Worm (Caenorhabditis elegans) whole organism, L1 larva: ENCODE results near the gene C34C12.6.
A peak's percentile ranks its signal among the peaks of the same experiment; 100 is the strongest.

Experiments used
- C04F5.9 ChIP-seq: sonication (generic microtip); optimal IDR thresholded peaks from 2 replicates; lab custom pipeline; 2016; ENCODE audit warnings: missing genetic modification characterization, missing compliant biosample characterization
- C16A3.4 ChIP-seq: fragments of 150-350 bp; optimal IDR thresholded peaks from 2 replicates; lab custom pipeline; 2014; ENCODE audit warnings: missing biosample characterization, missing genetic modification characterization
- Y116A8C.19 ChIP-seq: sonication (generic microtip); optimal IDR thresholded peaks from 2 replicates; lab custom pipeline; 2016; ENCODE audit warnings: missing compliant biosample characterization, missing genetic modification characterization, borderline replicate concordance
- aly-2 ChIP-seq: fragments of 150-350 bp; optimal IDR thresholded peaks from 2 replicates; lab custom pipeline; 2014; ENCODE audit warnings: missing biosample characterization, missing genetic modification characterization
- ama-1 ChIP-seq: fragments of 150-350 bp; optimal IDR thresholded peaks from 2 replicates; lab custom pipeline; 2014
- blmp-1 ChIP-seq: fragments of 150-350 bp; optimal IDR thresholded peaks from 2 replicates; lab custom pipeline; 2014; ENCODE audit warnings: missing biosample characterization, missing genetic modification characterization
- ceh-63 ChIP-seq: fragments of 200-800 bp; sonication (Bioruptor generic); optimal IDR thresholded peaks from 2 replicates; lab custom pipeline; 2018; ENCODE audit warnings: mild to moderate bottlenecking, missing genetic modification characterization, missing compliant biosample characterization
- ceh-88 ChIP-seq: fragments of 200-800 bp; sonication (Bioruptor generic); IDR thresholded peaks from 2 replicates; pipeline ENCODE4 v1.3.6; 2022; ENCODE audit warnings: missing genetic modification characterization, missing compliant biosample characterization
- ceh-90 ChIP-seq: sonication (generic microtip); optimal IDR thresholded peaks from 2 replicates; lab custom pipeline; 2016; ENCODE audit warnings: missing genetic modification characterization, missing compliant biosample characterization
- ces-1 ChIP-seq: fragments of 150-350 bp; optimal IDR thresholded peaks from 2 replicates; lab custom pipeline; 2014; ENCODE audit warnings: missing biosample characterization, missing genetic modification reagents, missing genetic modification characterization
- dpl-1 ChIP-seq, 3 experiments: fragments of 150-350 bp in 2 of 3; sonication (generic microtip) in 1 of 3; optimal IDR thresholded peaks; 2 replicates each; lab custom pipeline; 2014 to 2017; ENCODE audit warnings: missing biosample characterization in 3 of 3, missing genetic modification characterization in 3 of 3, missing genetic modification reagents in 3 of 3
- efl-1 ChIP-seq, 4 experiments: fragments of 150-350 bp; optimal IDR thresholded peaks in 3 of 4; peaks in 1 of 4; 1 replicate in 1 of 4; 2 replicates in 3 of 4; lab custom pipeline; 2014; ENCODE audit warnings: missing biosample characterization in 2 of 4, missing genetic modification characterization in 2 of 4, missing genetic modification reagents in 2 of 4
- efl-3 ChIP-seq: fragments of 200-800 bp; sonication (Bioruptor generic); optimal IDR thresholded peaks from 2 replicates; lab custom pipeline; 2018; ENCODE audit warnings: mild to moderate bottlenecking, missing genetic modification characterization, missing compliant biosample characterization
- egl-27 ChIP-seq, 2 experiments: fragments of 150-350 bp in 1 of 2; sonication (generic microtip); optimal IDR thresholded peaks; 3 replicates each; lab custom pipeline; 2017 to 2018; ENCODE audit warnings: missing biosample characterization in 2 of 2, missing genetic modification characterization in 2 of 2, missing genetic modification reagents in 2 of 2
- elt-2 ChIP-seq: sonication (generic microtip); optimal IDR thresholded peaks from 2 replicates; lab custom pipeline; 2016; ENCODE audit warnings: missing genetic modification characterization, mild to moderate bottlenecking, inconsistent platforms, missing compliant biosample characterization, missing genetic modification reagents
- ets-5 ChIP-seq: fragments of 200-800 bp; sonication (Bioruptor generic); IDR thresholded peaks from 2 replicates; pipeline ENCODE4 v1.3.6; 2022; ENCODE audit warnings: missing genetic modification characterization, missing compliant biosample characterization
- fkh-10 ChIP-seq: sonication (generic microtip); optimal IDR thresholded peaks from 2 replicates; lab custom pipeline; 2017; ENCODE audit warnings: missing biosample characterization, missing genetic modification reagents, missing genetic modification characterization
- fos-1 ChIP-seq: fragments of 150-350 bp; optimal IDR thresholded peaks from 2 replicates; lab custom pipeline; 2014; ENCODE audit warnings: missing biosample characterization, missing genetic modification characterization
- grh-1 ChIP-seq: fragments of 200-800 bp; sonication (Bioruptor generic); IDR thresholded peaks from 2 replicates; pipeline ENCODE4 v1.3.6; 2022; ENCODE audit warnings: missing genetic modification reagents, missing genetic modification characterization, missing compliant biosample characterization
- hlh-17 ChIP-seq: fragments of 200-800 bp; sonication (Bioruptor generic); optimal IDR thresholded peaks from 2 replicates; lab custom pipeline; 2018; ENCODE audit warnings: missing genetic modification characterization, mild to moderate bottlenecking, missing compliant biosample characterization, moderate library complexity, borderline replicate concordance
- hlh-4 ChIP-seq: sonication (generic microtip); optimal IDR thresholded peaks from 2 replicates; lab custom pipeline; 2016; ENCODE audit warnings: mild to moderate bottlenecking, missing genetic modification characterization, missing compliant biosample characterization
- hpl-2 ChIP-seq: fragments of 150-350 bp; optimal IDR thresholded peaks from 2 replicates; lab custom pipeline; 2014; ENCODE audit warnings: missing biosample characterization, missing genetic modification reagents, missing genetic modification characterization
- irx-1 ChIP-seq: sonication (generic microtip); optimal IDR thresholded peaks from 2 replicates; lab custom pipeline; 2016; ENCODE audit warnings: missing genetic modification characterization, missing compliant biosample characterization
- jun-1 ChIP-seq: fragments of 150-350 bp; optimal IDR thresholded peaks from 2 replicates; lab custom pipeline; 2014; ENCODE audit warnings: missing biosample characterization, missing genetic modification reagents, missing genetic modification characterization
- lin-13 ChIP-seq: fragments of 150-350 bp; optimal IDR thresholded peaks from 2 replicates; lab custom pipeline; 2014; ENCODE audit warnings: missing biosample characterization, missing genetic modification reagents, missing genetic modification characterization
- lin-15B ChIP-seq: fragments of 150-350 bp; sonication (generic microtip); optimal IDR thresholded peaks from 3 replicates; lab custom pipeline; 2014; ENCODE audit warnings: missing biosample characterization, missing genetic modification characterization
- lir-3 ChIP-seq: sonication (generic microtip); optimal IDR thresholded peaks from 2 replicates; lab custom pipeline; 2016; ENCODE audit warnings: mild to moderate bottlenecking, missing genetic modification characterization, moderate library complexity, missing compliant biosample characterization; ENCODE audit not compliant: poor library complexity
- lsy-2 ChIP-seq, 2 experiments: fragments of 150-350 bp; optimal IDR thresholded peaks; 2 replicates each; lab custom pipeline; 2014; ENCODE audit warnings: missing biosample characterization in 2 of 2, missing genetic modification characterization in 2 of 2
- mab-9 ChIP-seq: fragments of 200-800 bp; sonication (Bioruptor generic); IDR thresholded peaks from 2 replicates; pipeline ENCODE4 v1.3.6; 2022; ENCODE audit warnings: missing genetic modification reagents, missing genetic modification characterization, missing compliant biosample characterization
- mdl-1 ChIP-seq, 2 experiments: fragments of 150-350 bp; optimal IDR thresholded peaks; 2 replicates each; lab custom pipeline; 2014 to 2017; ENCODE audit warnings: missing biosample characterization in 2 of 2, missing genetic modification characterization in 2 of 2, inconsistent platforms in 1 of 2
- mef-2 ChIP-seq: fragments of 150-350 bp; optimal IDR thresholded peaks from 2 replicates; lab custom pipeline; 2014; ENCODE audit warnings: missing biosample characterization, missing genetic modification characterization
- mep-1 ChIP-seq: fragments of 150-350 bp; optimal IDR thresholded peaks from 2 replicates; lab custom pipeline; 2014; ENCODE audit warnings: missing biosample characterization, missing genetic modification characterization
- nhr-19 ChIP-seq: fragments of 200-800 bp; sonication (Bioruptor generic); conservative IDR thresholded peaks from 2 replicates; pipeline ENCODE4 v1.3.6; 2022; ENCODE audit warnings: missing genetic modification characterization, missing compliant biosample characterization
- nhr-237 ChIP-seq: fragments of 150-350 bp; optimal IDR thresholded peaks from 2 replicates; lab custom pipeline; 2014; ENCODE audit warnings: missing biosample characterization, missing genetic modification characterization
- nhr-71 ChIP-seq: sonication (generic microtip); optimal IDR thresholded peaks from 2 replicates; lab custom pipeline; 2016; ENCODE audit warnings: mild to moderate bottlenecking, missing genetic modification characterization, moderate library complexity, missing compliant biosample characterization
- nhr-85 ChIP-seq: sonication (generic microtip); peaks from one replicate; lab custom pipeline; 2016; ENCODE audit warnings: missing genetic modification characterization, inconsistent platforms, missing compliant biosample characterization
- nhr-90 ChIP-seq: sonication (generic microtip); optimal IDR thresholded peaks from 2 replicates; lab custom pipeline; 2016; ENCODE audit warnings: mild to moderate bottlenecking, missing genetic modification characterization, missing compliant biosample characterization; ENCODE audit not compliant: poor library complexity
- pqm-1 ChIP-seq: sonication (generic microtip); optimal IDR thresholded peaks from 3 replicates; lab custom pipeline; 2017; ENCODE audit warnings: missing biosample characterization, missing genetic modification characterization
- skn-1 ChIP-seq: fragments of 150-350 bp; optimal IDR thresholded peaks from 2 replicates; lab custom pipeline; 2014; ENCODE audit warnings: missing biosample characterization, missing genetic modification characterization
- snpc-4 ChIP-seq: fragments of 150-350 bp; optimal IDR thresholded peaks from 2 replicates; lab custom pipeline; 2014; ENCODE audit warnings: missing biosample characterization, missing genetic modification characterization
- snu-23 ChIP-seq: sonication (generic microtip); optimal IDR thresholded peaks from 2 replicates; lab custom pipeline; 2016; ENCODE audit warnings: missing genetic modification characterization, missing compliant biosample characterization
- sox-4 ChIP-seq: sonication (generic microtip); optimal IDR thresholded peaks from 2 replicates; lab custom pipeline; 2016; ENCODE audit warnings: missing genetic modification characterization, missing compliant biosample characterization
- sup-37 ChIP-seq: fragments of 200-800 bp; sonication (Bioruptor generic); optimal IDR thresholded peaks from 2 replicates; lab custom pipeline; 2018; ENCODE audit warnings: mild to moderate bottlenecking, missing genetic modification characterization, missing compliant biosample characterization
- swsn-7 ChIP-seq: sonication (generic microtip); optimal IDR thresholded peaks from 2 replicates; lab custom pipeline; 2016; ENCODE audit warnings: missing genetic modification characterization, missing compliant biosample characterization
- tbx-2 ChIP-seq: sonication (generic microtip); optimal IDR thresholded peaks from 2 replicates; lab custom pipeline; 2016; ENCODE audit warnings: missing genetic modification characterization, missing compliant biosample characterization
- tlp-1 ChIP-seq: fragments of 150-350 bp; optimal IDR thresholded peaks from 2 replicates; lab custom pipeline; 2014; ENCODE audit warnings: missing biosample characterization, missing genetic modification characterization
- unc-130 ChIP-seq: fragments of 150-350 bp; optimal IDR thresholded peaks from 2 replicates; lab custom pipeline; 2017; ENCODE audit warnings: missing biosample characterization, missing genetic modification characterization, inconsistent platforms
- unc-62 ChIP-seq: fragments of 150-350 bp; optimal IDR thresholded peaks from 2 replicates; lab custom pipeline; 2014; ENCODE audit warnings: missing biosample characterization, missing genetic modification reagents, missing genetic modification characterization
- unc-98 ChIP-seq: fragments of 200-800 bp; sonication (Bioruptor generic); IDR thresholded peaks from 2 replicates; pipeline ENCODE4 v1.3.6; 2022; ENCODE audit warnings: missing genetic modification characterization, missing compliant biosample characterization
- xbp-1 ChIP-seq: sonication (generic microtip); optimal IDR thresholded peaks from 2 replicates; lab custom pipeline; 2016; ENCODE audit warnings: missing genetic modification characterization, missing compliant biosample characterization
- zag-1 ChIP-seq: fragments of 150-350 bp; optimal IDR thresholded peaks from 2 replicates; lab custom pipeline; 2014; ENCODE audit warnings: missing biosample characterization, missing genetic modification characterization
- zip-4 ChIP-seq: fragments of 200-800 bp; sonication (Bioruptor generic); optimal IDR thresholded peaks from 2 replicates; lab custom pipeline; 2018; ENCODE audit warnings: mild to moderate bottlenecking, missing genetic modification characterization, moderate library complexity, missing compliant biosample characterization
- ztf-4 ChIP-seq: fragments of 150-350 bp; optimal IDR thresholded peaks from 2 replicates; lab custom pipeline; 2014; ENCODE audit warnings: missing biosample characterization, missing genetic modification characterization

The C34C12.6 gene

ce11 chrIII:3505051-3505548 is 22.7 kb downstream of the C34C12.6 start, which contains the start of gene lias-1 (continued):
- TF ChIP-seq lsy-2 (tag; optimal IDR thresholded peaks at IDR 0.05; lab: Kevin White, UChicago) = peak; percentile 97 to 98
- no peak for TF ChIP-seq ceh-88 (GFP tag; lab: Robert Waterston, UW)
- TF ChIP-seq zip-4 = no peak
- peak; percentile 81 for TF ChIP-seq jun-1 (tag; lab: Kevin White, UChicago)
- TF ChIP-seq zag-1 (tag; lab: Kevin White, UChicago) = no peak
- no peak for TF ChIP-seq sox-4 (tag; lab: Kevin White, UChicago)
- TF ChIP-seq skn-1 (tag; lab: Kevin White, UChicago) = peak; percentile 69
- TF ChIP-seq mef-2 = no peak
- peak in 1 of 2 experiments; percentile 81 for TF ChIP-seq mdl-1 (tag; optimal IDR thresholded peaks at IDR 0.05; lab: Kevin White, UChicago)
- peak; percentile 66 for TF ChIP-seq fkh-10 (GFP tag; lab: Kevin White, UChicago)
- peak; percentile 73 for TF ChIP-seq swsn-7 (tag; lab: Kevin White, UChicago)
- no peak for TF ChIP-seq sup-37 (GFP tag; lab: Kevin White, UChicago)
- peak; percentile 68 for TF ChIP-seq tbx-2 (tag; lab: Kevin White, UChicago)
- TF ChIP-seq mep-1 = peak; percentile 89
- TF ChIP-seq snu-23 (GFP tag; lab: Kevin White, UChicago) = peak; percentile 90
- TF ChIP-seq hpl-2 (GFP tag; lab: Kevin White, UChicago) = peak; percentile 69
- no peak for TF ChIP-seq ceh-63 (GFP tag; lab: Kevin White, UChicago)
- TF ChIP-seq ets-5 (GFP tag; lab: Robert Waterston, UW) = no peak
- TF ChIP-seq Y116A8C.19 (tag; lab: Kevin White, UChicago) = no peak
- no peak for TF ChIP-seq hlh-17
- TF ChIP-seq ztf-4 (tag; lab: Kevin White, UChicago) = peak; percentile 48
- TF ChIP-seq nhr-237 (tag; lab: Kevin White, UChicago) = peak; percentile 15
- TF ChIP-seq xbp-1 (tag; lab: Kevin White, UChicago) = peak; percentile 81
- peak; percentile 91 for TF ChIP-seq C16A3.4 (tag; lab: Kevin White, UChicago)
- TF ChIP-seq efl-1 (optimal IDR thresholded peaks at IDR 0.05; lab: Kevin White, UChicago) = peak; percentile 86 to 90
- peak; percentile 82 to 98 for TF ChIP-seq efl-1 (GFP tag; optimal IDR thresholded peaks at IDR 0.05 in 1 of 2; lab: Kevin White, UChicago)
- TF ChIP-seq C04F5.9 = peak; percentile 58
- no peak for TF ChIP-seq unc-98 (GFP tag; lab: Robert Waterston, UW)
- no peak for TF ChIP-seq mab-9 (GFP tag; lab: Robert Waterston, UW)
- no peak for TF ChIP-seq hlh-4 (tag; lab: Kevin White, UChicago)
- peak; percentile 77 for TF ChIP-seq nhr-19 (GFP tag; lab: Robert Waterston, UW)
- TF ChIP-seq irx-1 (tag; lab: Kevin White, UChicago) = peak; percentile 57
- peak; percentile 81 for TF ChIP-seq lin-13 (GFP tag; lab: Kevin White, UChicago)
- TF ChIP-seq ces-1 (GFP tag; lab: Kevin White, UChicago) = no peak
- no peak for TF ChIP-seq pqm-1 (tag; lab: Kevin White, UChicago)
- peak; percentile 70 for TF ChIP-seq fos-1 (tag; lab: Kevin White, UChicago)
- TF ChIP-seq efl-3 = no peak
- no peak for TF ChIP-seq tlp-1 (tag; lab: Kevin White, UChicago)
- peak; percentile 76 to 87 (median 84) for TF ChIP-seq dpl-1 (GFP tag; optimal IDR thresholded peaks at IDR 0.05; lab: Kevin White, UChicago)
- TF ChIP-seq ama-1 = peak; percentile 50
- TF ChIP-seq blmp-1 (tag; lab: Kevin White, UChicago) = peak; percentile 53
- TF ChIP-seq unc-62 = no peak
- TF ChIP-seq nhr-85 = peak; percentile 75
- TF ChIP-seq unc-130 = peak; percentile 85
- TF ChIP-seq ceh-90 (tag; lab: Kevin White, UChicago) = no peak
- TF ChIP-seq lir-3 (tag; lab: Kevin White, UChicago) = no peak
- peak in 1 of 2 experiments; percentile 39 for TF ChIP-seq egl-27 (tag; optimal IDR thresholded peaks at IDR 0.05; lab: Kevin White, UChicago)
- TF ChIP-seq nhr-71 (tag; lab: Kevin White, UChicago) = peak; percentile 83
- peak; percentile 71 for TF ChIP-seq snpc-4 (tag; lab: Kevin White, UChicago)
- TF ChIP-seq aly-2 (tag; lab: Kevin White, UChicago) = peak; percentile 66
- TF ChIP-seq lin-15B (tag; lab: Kevin White, UChicago) = peak; percentile 81
- TF ChIP-seq grh-1 (GFP tag; lab: Robert Waterston, UW) = no peak
- TF ChIP-seq nhr-90 (tag; lab: Kevin White, UChicago) = peak; percentile 61
- no peak for TF ChIP-seq elt-2 (tag; lab: Kevin White, UChicago)
